Worm (Caenorhabditis elegans) whole organism, L4 larva: Measurements from ENCODE around the gene srbc-23.
A peak's percentile ranks its signal among the peaks of the same experiment; 100 is the strongest.

Experiments
- D1046.2 ChIP-seq: fragments of 200-800 bp; sonication (Bioruptor generic); IDR thresholded peaks from 2 replicates; pipeline ENCODE4 v1.3.6; 2022; ENCODE audit warnings: missing genetic modification characterization, missing compliant biosample characterization
- F44E2.7 ChIP-seq: fragments of 200-800 bp; sonication (Bioruptor generic); IDR thresholded peaks from 2 replicates; pipeline ENCODE4 v2.1.2; 2022; ENCODE audit warnings: missing genetic modification characterization, missing compliant biosample characterization
- F49E8.2 ChIP-seq: sonication (generic microtip); optimal IDR thresholded peaks from 2 replicates; lab custom pipeline; 2016; ENCODE audit warnings: missing compliant biosample characterization, mild to moderate bottlenecking, missing genetic modification characterization, borderline replicate concordance
- R02D3.7 ChIP-seq: fragments of 150-350 bp; sonication (generic microtip); optimal IDR thresholded peaks from 3 replicates; lab custom pipeline; 2014; ENCODE audit warnings: missing biosample characterization, missing genetic modification characterization
- Y105C5A.15 ChIP-seq: fragments of 200-800 bp; sonication (Bioruptor generic); IDR thresholded peaks from 2 replicates; pipeline ENCODE4 v1.3.6; 2022; ENCODE audit warnings: missing genetic modification characterization, missing compliant biosample characterization
- Y48G9A.11 ChIP-seq: fragments of 200-800 bp; sonication (Bioruptor generic); IDR thresholded peaks from 2 replicates; pipeline ENCODE4 v1.3.6; 2022; ENCODE audit warnings: missing genetic modification reagents, missing genetic modification characterization, missing compliant biosample characterization
- Y5F2A.4 ChIP-seq: fragments of 200-800 bp; sonication (Bioruptor generic); optimal IDR thresholded peaks from 2 replicates; lab custom pipeline; 2018; ENCODE audit warnings: mild to moderate bottlenecking, missing genetic modification characterization, missing compliant biosample characterization
- ZK546.5 ChIP-seq, 2 experiments: sonication (generic microtip); optimal IDR thresholded peaks; 2 replicates each; lab custom pipeline; 2017; ENCODE audit warnings: missing biosample characterization in 2 of 2, missing genetic modification characterization in 2 of 2
- aly-2 ChIP-seq: sonication (generic microtip); optimal IDR thresholded peaks from 2 replicates; lab custom pipeline; 2018; ENCODE audit warnings: missing biosample characterization, missing genetic modification characterization
- ceh-20 ChIP-seq: fragments of 200-800 bp; sonication (Bioruptor generic); IDR thresholded peaks from 2 replicates; pipeline ENCODE4 v1.3.6; 2022; ENCODE audit warnings: missing genetic modification reagents, missing genetic modification characterization, missing compliant biosample characterization
- ceh-44 ChIP-seq: fragments of 200-800 bp; sonication (Bioruptor generic); IDR thresholded peaks from 2 replicates; pipeline ENCODE4 v1.3.6; 2022; ENCODE audit warnings: missing genetic modification reagents, missing genetic modification characterization, missing compliant biosample characterization
- ceh-62 ChIP-seq: sonication (generic microtip); optimal IDR thresholded peaks from 2 replicates; lab custom pipeline; 2017; ENCODE audit warnings: missing biosample characterization, missing genetic modification characterization
- ceh-82 ChIP-seq: sonication (generic microtip); optimal IDR thresholded peaks from 2 replicates; lab custom pipeline; 2017; ENCODE audit warnings: missing biosample characterization, missing genetic modification characterization
- ces-1 ChIP-seq: fragments of 150-350 bp; sonication (generic microtip); optimal IDR thresholded peaks from 4 replicates; lab custom pipeline; 2014; ENCODE audit warnings: missing biosample characterization, missing genetic modification reagents, missing genetic modification characterization
- cey-2 ChIP-seq: sonication (generic microtip); optimal IDR thresholded peaks from 3 replicates; lab custom pipeline; 2017; ENCODE audit warnings: missing genetic modification characterization, mild to moderate bottlenecking, missing compliant biosample characterization, antibody characterized with exemption, borderline replicate concordance; ENCODE audit not compliant: insufficient read depth
- ctbp-1 ChIP-seq: fragments of 200-800 bp; sonication (Bioruptor generic); IDR thresholded peaks from 2 replicates; pipeline ENCODE4 v1.3.6; 2022; ENCODE audit warnings: missing genetic modification reagents, missing genetic modification characterization, missing compliant biosample characterization
- daf-12 ChIP-seq: fragments of 150-350 bp; optimal IDR thresholded peaks from 2 replicates; lab custom pipeline; 2014; ENCODE audit warnings: missing biosample characterization, missing genetic modification reagents, missing genetic modification characterization
- daf-8 ChIP-seq: fragments of 200-800 bp; sonication (Bioruptor generic); IDR thresholded peaks from 2 replicates; pipeline ENCODE4 v1.3.6; 2022; ENCODE audit warnings: missing genetic modification characterization, missing compliant biosample characterization
- dmd-6 ChIP-seq: fragments of 200-800 bp; sonication (Bioruptor generic); IDR thresholded peaks from 2 replicates; pipeline ENCODE4 v1.3.6; 2022; ENCODE audit warnings: missing genetic modification reagents, missing genetic modification characterization, missing compliant biosample characterization
- dmd-8 ChIP-seq: fragments of 200-800 bp; sonication (Bioruptor generic); IDR thresholded peaks from 2 replicates; pipeline ENCODE4 v1.3.6; 2022; ENCODE audit warnings: missing genetic modification characterization, missing compliant biosample characterization
- dmd-9 ChIP-seq: fragments of 200-800 bp; sonication (Bioruptor generic); IDR thresholded peaks from 2 replicates; pipeline ENCODE4 v1.3.6; 2022; ENCODE audit warnings: missing genetic modification reagents, missing genetic modification characterization, missing compliant biosample characterization
- duxl-1 ChIP-seq: sonication (generic microtip); optimal IDR thresholded peaks from 2 replicates; lab custom pipeline; 2016; ENCODE audit warnings: mild to moderate bottlenecking, missing genetic modification characterization, moderate library complexity, missing compliant biosample characterization; ENCODE audit not compliant: poor library complexity
- hlh-11 ChIP-seq: fragments of 200-800 bp; sonication (Bioruptor generic); optimal IDR thresholded peaks from 2 replicates; lab custom pipeline; 2018; ENCODE audit warnings: mild to moderate bottlenecking, missing genetic modification characterization, missing compliant biosample characterization
- hlh-30 ChIP-seq: sonication (generic microtip); optimal IDR thresholded peaks from 2 replicates; lab custom pipeline; 2017; ENCODE audit warnings: antibody characterized with exemption, mild to moderate bottlenecking, missing genetic modification characterization, missing compliant biosample characterization; ENCODE audit not compliant: insufficient read depth
- hmg-1.1 ChIP-seq: fragments of 200-800 bp; sonication (Bioruptor generic); IDR thresholded peaks from 2 replicates; pipeline ENCODE4 v1.3.6; 2022; ENCODE audit warnings: missing genetic modification reagents, missing genetic modification characterization, missing compliant biosample characterization
- lim-7 ChIP-seq: fragments of 200-800 bp; sonication (Bioruptor generic); IDR thresholded peaks from 2 replicates; pipeline ENCODE4 v1.3.6; 2022; ENCODE audit warnings: missing genetic modification characterization, missing compliant biosample characterization
- lin-1 ChIP-seq: fragments of 200-800 bp; sonication (Bioruptor generic); IDR thresholded peaks from 2 replicates; pipeline ENCODE4 v1.3.6; 2022; ENCODE audit warnings: missing genetic modification reagents, missing genetic modification characterization, missing compliant biosample characterization
- lin-38 ChIP-seq: fragments of 200-800 bp; sonication (Bioruptor generic); IDR thresholded peaks from 2 replicates; pipeline ENCODE4 v1.3.6; 2022; ENCODE audit warnings: missing genetic modification reagents, missing genetic modification characterization, missing compliant biosample characterization
- lin-39 ChIP-seq: fragments of 150-350 bp; optimal IDR thresholded peaks from 2 replicates; lab custom pipeline; 2014; ENCODE audit warnings: missing biosample characterization, missing genetic modification reagents, missing genetic modification characterization
- lir-3 ChIP-seq: sonication (generic microtip); optimal IDR thresholded peaks from 2 replicates; lab custom pipeline; 2016; ENCODE audit warnings: mild to moderate bottlenecking, missing genetic modification characterization, missing compliant biosample characterization
- lsy-2 ChIP-seq, 2 experiments: fragments of 150-350 bp in 1 of 2; sonication (generic microtip) in 1 of 2; optimal IDR thresholded peaks; 2 replicates each; lab custom pipeline; 2014 to 2017; ENCODE audit warnings: missing biosample characterization in 2 of 2, missing genetic modification characterization in 2 of 2
- madf-9 ChIP-seq: fragments of 200-800 bp; sonication (Bioruptor generic); conservative IDR thresholded peaks from 2 replicates; pipeline ENCODE4 v1.3.6; 2022; ENCODE audit warnings: missing genetic modification reagents, missing genetic modification characterization, missing compliant biosample characterization
- mep-1 ChIP-seq: fragments of 150-350 bp; sonication (generic microtip); optimal IDR thresholded peaks from 3 replicates; lab custom pipeline; 2014; ENCODE audit warnings: missing biosample characterization, missing genetic modification characterization
- mes-2 ChIP-seq: sonication (generic microtip); optimal IDR thresholded peaks from 2 replicates; lab custom pipeline; 2016; ENCODE audit warnings: missing genotype, mild to moderate bottlenecking, missing genetic modification characterization, missing compliant biosample characterization; ENCODE audit not compliant: poor library complexity, severe bottlenecking
- mxl-2 ChIP-seq: fragments of 200-800 bp; sonication (Bioruptor generic); conservative IDR thresholded peaks from 2 replicates; pipeline ENCODE4 v1.3.6; 2022; ENCODE audit warnings: missing genetic modification reagents, missing genetic modification characterization, missing compliant biosample characterization
- nhr-10 ChIP-seq: fragments of 150-350 bp; optimal IDR thresholded peaks from 2 replicates; lab custom pipeline; 2014; ENCODE audit warnings: missing biosample characterization, missing genetic modification characterization
- nhr-11 ChIP-seq: fragments of 150-350 bp; optimal IDR thresholded peaks from 2 replicates; lab custom pipeline; 2014; ENCODE audit warnings: missing biosample characterization, missing genetic modification characterization
- nhr-111 ChIP-seq: fragments of 200-800 bp; sonication (Bioruptor generic); optimal IDR thresholded peaks from 2 replicates; lab custom pipeline; 2018; ENCODE audit warnings: mild to moderate bottlenecking, missing genetic modification characterization, missing compliant biosample characterization
- nhr-41 ChIP-seq: fragments of 200-800 bp; sonication (Bioruptor generic); IDR thresholded peaks from 2 replicates; pipeline ENCODE4 v1.3.6; 2022; ENCODE audit warnings: missing genetic modification reagents, missing genetic modification characterization, missing compliant biosample characterization
- pha-4 ChIP-seq, 2 experiments: fragments of 150-350 bp in 1 of 2; fragments of 200-800 bp in 1 of 2; sonication (Bioruptor generic) in 1 of 2; IDR thresholded peaks in 1 of 2; optimal IDR thresholded peaks in 1 of 2; 2 replicates each; pipeline versions ENCODE4 v1.3.6 to Lab custom; 2014 to 2022; ENCODE audit warnings: missing genetic modification characterization in 2 of 2, missing genetic modification reagents in 2 of 2, missing biosample characterization in 1 of 2, missing compliant biosample characterization in 1 of 2
- pqm-1 ChIP-seq: sonication (generic microtip); optimal IDR thresholded peaks from 2 replicates; lab custom pipeline; 2017; ENCODE audit warnings: missing biosample characterization, missing genetic modification characterization
- sdz-12 ChIP-seq: fragments of 200-800 bp; sonication (Bioruptor generic); optimal IDR thresholded peaks from 2 replicates; lab custom pipeline; 2018; ENCODE audit warnings: mild to moderate bottlenecking, missing genetic modification characterization, missing compliant biosample characterization
- snpc-4 ChIP-seq: fragments of 150-350 bp; optimal IDR thresholded peaks from 2 replicates; lab custom pipeline; 2014; ENCODE audit warnings: missing biosample characterization, missing genetic modification characterization
- spr-1 ChIP-seq: sonication (generic microtip); optimal IDR thresholded peaks from 2 replicates; lab custom pipeline; 2016; ENCODE audit warnings: mild to moderate bottlenecking, missing genetic modification characterization, missing compliant biosample characterization
- spr-3 ChIP-seq: fragments of 200-800 bp; sonication (Bioruptor generic); optimal IDR thresholded peaks from 2 replicates; lab custom pipeline; 2018; ENCODE audit warnings: mild to moderate bottlenecking, missing genetic modification characterization, missing compliant biosample characterization
- tag-97 ChIP-seq: fragments of 200-800 bp; sonication (Bioruptor generic); IDR thresholded peaks from 2 replicates; pipeline ENCODE4 v1.3.6; 2022; ENCODE audit warnings: missing genetic modification characterization, missing compliant biosample characterization
- unc-39 ChIP-seq: sonication (generic microtip); optimal IDR thresholded peaks from 2 replicates; lab custom pipeline; 2017; ENCODE audit warnings: missing biosample characterization, missing genetic modification characterization
- unc-62 ChIP-seq, 3 experiments: fragments of 150-350 bp in 1 of 3; sonication (generic microtip); optimal IDR thresholded peaks in 2 of 3; peaks in 1 of 3; 1 replicate in 1 of 3; 2 replicates in 2 of 3; lab custom pipeline; 2014 to 2017; ENCODE audit warnings: missing biosample characterization in 3 of 3, missing genetic modification characterization in 3 of 3, missing genetic modification reagents in 3 of 3, missing genotype in 1 of 3
- zfp-3 ChIP-seq: fragments of 200-800 bp; sonication (Bioruptor generic); conservative IDR thresholded peaks from 2 replicates; pipeline ENCODE4 v1.3.6; 2022; ENCODE audit warnings: missing genetic modification reagents, missing genetic modification characterization, missing compliant biosample characterization
- zip-2 ChIP-seq: fragments of 150-350 bp; optimal IDR thresholded peaks from 2 replicates; lab custom pipeline; 2014; ENCODE audit warnings: missing biosample characterization, missing genetic modification characterization
- ztf-7 ChIP-seq: fragments of 150-350 bp; optimal IDR thresholded peaks from 2 replicates; lab custom pipeline; 2014; ENCODE audit warnings: missing biosample characterization, missing genetic modification characterization

Gene srbc-23

DNA sequence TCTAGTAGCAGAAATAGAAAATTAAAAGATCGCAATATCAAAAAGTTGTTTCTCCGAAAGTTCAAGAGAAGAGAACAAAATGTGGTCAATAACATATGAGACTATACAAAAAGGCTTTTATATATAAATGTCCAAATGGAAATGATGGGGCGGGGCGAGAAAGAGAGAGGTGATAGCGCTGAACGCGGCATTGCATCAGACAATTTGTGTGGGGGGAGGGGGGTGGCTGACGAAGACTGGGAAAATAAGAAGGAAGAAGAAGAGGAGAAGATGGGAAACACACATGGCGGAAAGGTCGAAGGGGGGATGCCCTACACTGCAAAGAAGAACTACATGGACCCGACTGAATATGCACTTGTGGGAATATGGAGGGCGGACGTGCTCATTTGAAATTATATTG, 18.1 kb upstream of the srbc-23 start (continued):
- peak; percentile 34; the same call in 1 of the 2 replicates for TF ChIP-seq hmg-1.1 (GFP tag; lab: Robert Waterston, UW)
- TF ChIP-seq dmd-8, result no peak
- no peak for TF ChIP-seq daf-8 (GFP tag; lab: Robert Waterston, UW)
- TF ChIP-seq hlh-11, result peak; percentile 61
- no peak for TF ChIP-seq spr-3 (GFP tag; lab: Kevin White, UChicago)
- TF ChIP-seq lin-38 (GFP tag; lab: Robert Waterston, UW), result no peak
- peak; percentile 55 for TF ChIP-seq hlh-30
- TF ChIP-seq nhr-10 (tag; lab: Kevin White, UChicago), result no peak
- TF ChIP-seq F44E2.7 (GFP tag; lab: Robert Waterston, UW), result no peak
- peak; percentile 69 for TF ChIP-seq nhr-11 (tag; lab: Kevin White, UChicago)
- no peak for TF ChIP-seq ces-1 (GFP tag; lab: Kevin White, UChicago)
- no peak for TF ChIP-seq sdz-12 (GFP tag; lab: Kevin White, UChicago)
- TF ChIP-seq mep-1, result peak; percentile 36
- no peak for TF ChIP-seq lin-1
- TF ChIP-seq zfp-3 (GFP tag; lab: Robert Waterston, UW), result no peak
- TF ChIP-seq daf-12, result no peak
- no peak for TF ChIP-seq pha-4 (GFP tag; IDR thresholded peaks at IDR 0.05; lab: Robert Waterston, UW)
- TF ChIP-seq pha-4 (tag; optimal IDR thresholded peaks at IDR 0.05; lab: Kevin White, UChicago), result no peak
- TF ChIP-seq Y48G9A.11 (GFP tag; lab: Robert Waterston, UW), result no peak
- TF ChIP-seq lin-39 (tag; lab: Kevin White, UChicago), result no peak
- no peak for TF ChIP-seq ceh-62
- no peak for TF ChIP-seq ceh-82 (tag; lab: Kevin White, UChicago)
- no peak for TF ChIP-seq ztf-7 (tag; lab: Kevin White, UChicago)
- no peak for TF ChIP-seq snpc-4 (tag; lab: Kevin White, UChicago)
- no peak for TF ChIP-seq duxl-1 (tag; lab: Kevin White, UChicago)
- no peak for TF ChIP-seq aly-2 (tag; lab: Kevin White, UChicago)
- no peak for TF ChIP-seq mxl-2
- no peak for TF ChIP-seq unc-62 (GFP tag; optimal IDR thresholded peaks at IDR 0.05 in 1 of 2; lab: Kevin White, UChicago)
- no peak for TF ChIP-seq unc-62 (tag; optimal IDR thresholded peaks at IDR 0.05; lab: Kevin White, UChicago)
- no peak for TF ChIP-seq Y105C5A.15 (GFP tag; lab: Robert Waterston, UW)
- no peak for TF ChIP-seq spr-1
- no peak for TF ChIP-seq ZK546.5 (tag; optimal IDR thresholded peaks at IDR 0.05; lab: Kevin White, UChicago)
- no peak for TF ChIP-seq ceh-44
- TF ChIP-seq unc-39 (tag; lab: Kevin White, UChicago), result no peak
- no peak for TF ChIP-seq pqm-1
- no peak for TF ChIP-seq madf-9 (GFP tag; lab: Robert Waterston, UW)
- no peak for TF ChIP-seq dmd-9 (GFP tag; lab: Robert Waterston, UW)
- no peak for TF ChIP-seq zip-2
- TF ChIP-seq Y5F2A.4 (GFP tag; lab: Kevin White, UChicago), result no peak
- no peak for TF ChIP-seq F49E8.2 (tag; lab: Kevin White, UChicago)
- TF ChIP-seq mes-2 (tag; lab: Kevin White, UChicago), result peak; percentile 40
- no peak for TF ChIP-seq D1046.2 (GFP tag; lab: Robert Waterston, UW)
- peak; percentile 24; the same call in 1 of the 2 replicates for TF ChIP-seq ctbp-1 (GFP tag; lab: Robert Waterston, UW)
- no peak for TF ChIP-seq lim-7
- no peak for TF ChIP-seq nhr-41 (GFP tag; lab: Robert Waterston, UW)
- TF ChIP-seq lsy-2 (tag; optimal IDR thresholded peaks at IDR 0.05; lab: Kevin White, UChicago), result peak in 1 of 2 experiments; percentile 13
- no peak for TF ChIP-seq R02D3.7 (tag; lab: Kevin White, UChicago)
- TF ChIP-seq tag-97, result no peak
- no peak for TF ChIP-seq ceh-20 (GFP tag; lab: Robert Waterston, UW)
- TF ChIP-seq dmd-6, result peak; percentile 52
- no peak for TF ChIP-seq nhr-111
- TF ChIP-seq lir-3 (tag; lab: Kevin White, UChicago), result no peak
- no peak for TF ChIP-seq cey-2 (tag; lab: Kevin White, UChicago)
